Worm (Caenorhabditis elegans) whole organism, L4 larva: ENCODE results near the gene F08F8.9.

Source experiments
- R02D3.7 ChIP-seq: fragments of 150-350 bp; sonication (generic microtip); optimal IDR thresholded peaks from 3 replicates; lab custom pipeline; 2014; ENCODE audit warnings: missing biosample characterization, missing genetic modification characterization
- ama-1 ChIP-seq: fragments of 150-350 bp; optimal IDR thresholded peaks from 2 replicates; lab custom pipeline; 2014; ENCODE audit warnings: inconsistent platforms, mixed read lengths
- fkh-10 ChIP-seq: fragments of 150-350 bp; optimal IDR thresholded peaks from 2 replicates; lab custom pipeline; 2014; ENCODE audit warnings: missing biosample characterization, missing genetic modification reagents, missing genetic modification characterization
- jun-1 ChIP-seq: fragments of 150-350 bp; optimal IDR thresholded peaks from 2 replicates; lab custom pipeline; 2014; ENCODE audit warnings: missing biosample characterization, missing genetic modification reagents, missing genetic modification characterization
- mep-1 ChIP-seq: fragments of 150-350 bp; sonication (generic microtip); optimal IDR thresholded peaks from 3 replicates; lab custom pipeline; 2014; ENCODE audit warnings: missing biosample characterization, missing genetic modification characterization
- nhr-28 ChIP-seq: fragments of 150-350 bp; optimal IDR thresholded peaks from 2 replicates; lab custom pipeline; 2014; ENCODE audit warnings: missing biosample characterization, missing genetic modification characterization

ce11 chrIII:7319390-7319789 lies 34.4 kb downstream of the F08F8.9 start, which contains the start of gene F56C9.8:
- TF ChIP-seq mep-1 (tag; lab: Kevin White, UChicago) (no peak), fkh-10 (no peak), nhr-28 (tag; lab: Kevin White, UChicago) (no peak), ama-1 (lab: Kevin White, UChicago) (no peak), jun-1 (no peak), R02D3.7 (no peak)
